Worm (Caenorhabditis elegans): Measurements from ENCODE around the gene C06A6.2.

C06A6.2 gene

DNA sequence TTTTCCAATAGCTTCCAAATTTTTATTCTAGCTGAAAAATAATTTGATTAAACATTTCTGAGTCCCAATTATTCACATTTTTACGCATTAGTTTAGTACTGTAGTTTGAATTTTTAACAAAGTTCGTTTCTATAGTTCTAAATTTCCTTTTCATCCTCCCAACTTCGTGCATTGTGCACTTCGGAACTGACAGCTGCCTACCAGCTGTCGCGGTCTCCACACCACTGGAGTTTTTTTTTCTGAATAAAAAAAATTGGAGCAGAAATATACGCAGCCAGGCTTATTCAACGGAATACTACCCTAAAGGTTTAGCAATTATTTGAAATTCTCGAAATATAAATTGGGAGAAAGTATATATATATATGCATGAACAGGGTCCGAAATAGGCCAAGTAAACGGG lies 2.8 kb downstream of the C06A6.2 start:
- TF ChIP-seq ref-2 (tag; optimal IDR thresholded peaks at IDR 0.05) = no peak
- no peak for TF ChIP-seq nfya-1 (tag; optimal IDR thresholded peaks at IDR 0.05)
- TF ChIP-seq ztf-16 (tag; optimal IDR thresholded peaks at IDR 0.05) = no peak
- no peak for TF ChIP-seq zip-5 (tag; optimal IDR thresholded peaks at IDR 0.05)
- no peak for TF ChIP-seq F13H6.1 (tag; optimal IDR thresholded peaks at IDR 0.05)
- TF ChIP-seq hlh-15 (tag; optimal IDR thresholded peaks at IDR 0.05) = no peak
- TF ChIP-seq unc-55 (GFP tag; optimal IDR thresholded peaks at IDR 0.05) = no peak
- TF ChIP-seq odd-2 (tag; optimal IDR thresholded peaks at IDR 0.05) = no peak
- no peak for TF ChIP-seq eyg-1 (tag; optimal IDR thresholded peaks at IDR 0.05)
- TF ChIP-seq lin-11 (tag; optimal IDR thresholded peaks at IDR 0.05) = no peak
- TF ChIP-seq pqm-1 (tag; optimal IDR thresholded peaks at IDR 0.05) = no peak
- TF ChIP-seq elt-4 (tag; optimal IDR thresholded peaks at IDR 0.05) = no peak
- no peak for TF ChIP-seq mec-3 (tag; optimal IDR thresholded peaks at IDR 0.05; ENCODE audit: borderline replicate concordance)

DNA sequence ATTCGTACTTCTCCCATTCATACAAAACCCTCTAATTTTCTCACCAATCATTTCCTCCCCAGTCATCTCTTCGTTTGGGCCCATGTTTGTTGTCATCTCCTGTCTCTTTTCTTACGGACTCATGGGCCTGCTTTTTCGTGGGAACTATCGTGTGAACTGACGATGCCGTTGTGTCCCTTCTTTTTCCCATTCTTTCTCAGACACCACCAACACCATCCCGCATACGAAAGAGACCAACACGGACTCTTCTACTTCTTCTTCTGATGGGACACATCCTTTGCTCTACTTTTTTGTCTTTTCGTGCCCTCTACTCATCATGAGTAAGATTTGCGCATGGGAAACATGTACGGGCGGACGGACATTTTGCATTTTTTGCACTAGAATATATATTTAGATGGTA lies 3.9 kb downstream of the C06A6.2 start:
- TF ChIP-seq pha-2 (tag; optimal IDR thresholded peaks at IDR 0.05) (no peak), ceh-31 (tag; optimal IDR thresholded peaks at IDR 0.05) (no peak), ets-4 (tag; optimal IDR thresholded peaks at IDR 0.05) (no peak), ceh-14 (tag; optimal IDR thresholded peaks at IDR 0.05) (no peak), sox-2 (GFP tag; IDR thresholded peaks at IDR 0.05) (no peak), mec-3 (tag; optimal IDR thresholded peaks at IDR 0.05; ENCODE audit: borderline replicate concordance) (no peak), gmeb-2 (tag; optimal IDR thresholded peaks at IDR 0.05) (no peak), hlh-6 (tag; optimal IDR thresholded peaks at IDR 0.05) (no peak), syd-9 (tag; optimal IDR thresholded peaks at IDR 0.05) (no peak), hlh-13 (GFP tag; optimal IDR thresholded peaks at IDR 0.05) (no peak), fkh-10 (GFP tag; optimal IDR thresholded peaks at IDR 0.05) (no peak), pha-4 (tag; optimal IDR thresholded peaks at IDR 0.05) (no peak), pqm-1 (tag; optimal IDR thresholded peaks at IDR 0.05) (no peak)

DNA sequence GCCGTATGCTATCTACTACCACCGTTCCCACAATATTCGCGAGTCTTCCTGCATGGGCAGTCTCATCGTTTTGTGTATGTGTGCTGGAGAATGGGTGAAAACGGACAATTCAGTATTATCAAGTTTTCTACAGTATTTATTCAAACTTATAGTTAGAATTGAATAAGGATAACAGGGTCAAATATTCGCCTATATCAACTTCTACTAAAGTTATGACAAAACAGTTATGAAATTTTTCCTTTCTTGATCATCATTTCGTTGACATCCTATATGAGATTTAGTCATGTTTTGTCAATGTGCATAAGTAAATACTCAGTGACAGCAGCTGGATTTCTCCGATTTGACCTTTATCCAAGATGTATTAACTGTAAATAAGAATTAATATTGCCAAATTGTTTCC lies 4.9 kb downstream of the C06A6.2 start:
- no peak for TF ChIP-seq Y22D7AL.16 (tag; optimal IDR thresholded peaks at IDR 0.05)
- no peak for TF ChIP-seq ceh-22 (tag; optimal IDR thresholded peaks at IDR 0.05)
- TF ChIP-seq dve-1 (tag; optimal IDR thresholded peaks at IDR 0.05) = no peak
- no peak for TF ChIP-seq hlh-15 (tag; optimal IDR thresholded peaks at IDR 0.05)
- no peak for TF ChIP-seq ceh-45 (GFP tag; IDR thresholded peaks at IDR 0.05)
- TF ChIP-seq ceh-31 (tag; optimal IDR thresholded peaks at IDR 0.05) = no peak
- no peak for TF ChIP-seq ceh-24 (tag; optimal IDR thresholded peaks at IDR 0.05)
- TF ChIP-seq ceh-34 (tag; optimal IDR thresholded peaks at IDR 0.05) = no peak
- TF ChIP-seq pqm-1 (tag; optimal IDR thresholded peaks at IDR 0.05) = no peak
- TF ChIP-seq ceh-19 (GFP tag; optimal IDR thresholded peaks at IDR 0.05) = no peak
- no peak for TF ChIP-seq ttx-3 (tag; optimal IDR thresholded peaks at IDR 0.05)
- TF ChIP-seq ceh-18 (tag; optimal IDR thresholded peaks at IDR 0.05) = no peak
- TF ChIP-seq pax-1 (tag; optimal IDR thresholded peaks at IDR 0.05) = no peak
- TF ChIP-seq F13H6.1 (tag; optimal IDR thresholded peaks at IDR 0.05) = no peak
- no peak for TF ChIP-seq unc-42 (tag; optimal IDR thresholded peaks at IDR 0.05)
- no peak for TF ChIP-seq fkh-6 (tag; optimal IDR thresholded peaks at IDR 0.05)
- no peak for TF ChIP-seq unc-55 (GFP tag; optimal IDR thresholded peaks at IDR 0.05)
- TF ChIP-seq sdc-2 (tag; optimal IDR thresholded peaks at IDR 0.05) = no peak
- no peak for TF ChIP-seq unc-3 (GFP tag; conservative IDR thresholded peaks at IDR 0.05)
- TF ChIP-seq unc-3 (tag; optimal IDR thresholded peaks at IDR 0.05) = no peak
- TF ChIP-seq lin-11 (tag; optimal IDR thresholded peaks at IDR 0.05) = no peak

DNA sequence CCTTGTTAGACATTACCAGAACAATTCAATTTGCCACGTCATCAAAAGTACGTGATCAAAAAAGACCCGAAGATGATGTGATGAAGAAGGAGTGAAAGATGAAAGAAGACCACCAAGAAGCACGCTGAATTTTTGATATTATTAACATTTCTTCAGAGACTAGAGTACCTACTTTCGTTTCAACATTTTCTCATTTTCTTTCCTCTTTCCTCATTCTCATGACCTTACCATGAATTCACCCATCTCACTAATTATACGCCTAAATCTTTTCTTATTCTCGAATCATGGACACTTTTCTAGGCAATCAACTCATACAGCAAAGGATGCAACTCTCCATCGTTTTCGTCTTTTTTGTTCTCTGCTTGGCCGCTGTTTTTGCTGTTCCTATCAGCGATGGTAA lies 22.2 kb downstream of the C06A6.2 start, which contains the start of gene flp-10:
flp-10 (plus strand) TSS at position 301 of the 400 bp plus-strand sequence.
- no peak for TF ChIP-seq pros-1 (tag; optimal IDR thresholded peaks at IDR 0.05)
- TF ChIP-seq ama-1 (optimal IDR thresholded peaks at IDR 0.05) = no peak
- TF ChIP-seq ceh-34 (tag; optimal IDR thresholded peaks at IDR 0.05) = no peak
- no peak for TF ChIP-seq T23F11.4 (GFP tag; optimal IDR thresholded peaks at IDR 0.05)
- TF ChIP-seq rnt-1 (tag; optimal IDR thresholded peaks at IDR 0.05) = no peak

Data from whole organism, late embryonic.